Worm (Caenorhabditis elegans) whole organism, L2 larva: ENCODE measurements around the gene acr-2.

Source experiments
- alr-1 ChIP-seq: fragments of 150-350 bp; optimal IDR thresholded peaks from 2 replicates; lab custom pipeline; 2014; ENCODE audit warnings: missing biosample characterization, missing genetic modification characterization
- aly-2 ChIP-seq: fragments of 150-350 bp; optimal IDR thresholded peaks from 2 replicates; lab custom pipeline; 2014; ENCODE audit warnings: missing biosample characterization, missing genetic modification characterization
- ama-1 ChIP-seq: fragments of 150-350 bp; optimal IDR thresholded peaks from 2 replicates; lab custom pipeline; 2018; ENCODE audit warnings: inconsistent platforms
- dmd-4 ChIP-seq: sonication (generic microtip); optimal IDR thresholded peaks from 2 replicates; lab custom pipeline; 2017; ENCODE audit warnings: missing biosample characterization, missing genetic modification characterization
- elt-3 ChIP-seq: sonication (generic microtip); optimal IDR thresholded peaks from 2 replicates; lab custom pipeline; 2017; ENCODE audit warnings: missing biosample characterization, missing genetic modification characterization
- fos-1 ChIP-seq: fragments of 150-350 bp; optimal IDR thresholded peaks from 2 replicates; lab custom pipeline; 2014; ENCODE audit warnings: missing biosample characterization, missing genetic modification characterization
- lin-13 ChIP-seq: fragments of 150-350 bp; optimal IDR thresholded peaks from 2 replicates; lab custom pipeline; 2014; ENCODE audit warnings: missing biosample characterization, missing genetic modification reagents, missing genetic modification characterization
- nhr-129 ChIP-seq: fragments of 150-350 bp; optimal IDR thresholded peaks from 2 replicates; lab custom pipeline; 2014; ENCODE audit warnings: missing biosample characterization, missing genetic modification characterization
- nhr-77 ChIP-seq: fragments of 150-350 bp; optimal IDR thresholded peaks from 2 replicates; lab custom pipeline; 2014; ENCODE audit warnings: missing biosample characterization, missing genetic modification characterization
- unc-62 ChIP-seq: fragments of 150-350 bp; optimal IDR thresholded peaks from 2 replicates; lab custom pipeline; 2014; ENCODE audit warnings: missing biosample characterization, missing genetic modification reagents, missing genetic modification characterization
- ztf-11 ChIP-seq: sonication (generic microtip); optimal IDR thresholded peaks from 2 replicates; lab custom pipeline; 2017; ENCODE audit warnings: missing biosample characterization, missing genetic modification characterization

DNA sequence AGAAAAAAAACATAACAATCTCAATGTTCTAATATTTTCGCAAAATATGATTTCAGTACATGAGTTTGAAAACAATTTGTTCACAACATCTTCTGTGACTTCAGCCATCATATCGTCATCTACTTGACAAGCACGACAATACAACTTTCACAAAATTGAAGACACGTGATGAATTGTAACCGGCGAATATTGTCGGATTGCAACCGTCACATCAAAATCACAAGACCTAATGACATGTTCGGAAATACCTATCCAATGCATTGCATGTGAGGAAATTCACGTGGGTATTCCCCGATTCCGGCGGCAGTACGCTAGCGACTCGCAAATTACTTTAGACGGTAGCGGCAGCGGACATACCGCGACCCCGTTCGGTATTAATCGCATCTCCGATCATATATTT is 39.2 kb downstream of the acr-2 start:
- TF ChIP-seq lin-13 (no peak), ama-1 (lab: Kevin White, UChicago) (no peak), nhr-77 (tag; lab: Kevin White, UChicago) (no peak), nhr-129 (tag; lab: Kevin White, UChicago) (peak; percentile 70), alr-1 (tag; lab: Kevin White, UChicago) (no peak), aly-2 (tag; lab: Kevin White, UChicago) (no peak), ztf-11 (tag; lab: Kevin White, UChicago) (no peak), fos-1 (tag; lab: Kevin White, UChicago) (no peak), unc-62 (peak; percentile 53), dmd-4 (tag; lab: Kevin White, UChicago) (no peak), elt-3 (tag; lab: Kevin White, UChicago) (no peak)
